Worm (Caenorhabditis elegans): ENCODE data around the gene txt-19.

Gene txt-19

DNA sequence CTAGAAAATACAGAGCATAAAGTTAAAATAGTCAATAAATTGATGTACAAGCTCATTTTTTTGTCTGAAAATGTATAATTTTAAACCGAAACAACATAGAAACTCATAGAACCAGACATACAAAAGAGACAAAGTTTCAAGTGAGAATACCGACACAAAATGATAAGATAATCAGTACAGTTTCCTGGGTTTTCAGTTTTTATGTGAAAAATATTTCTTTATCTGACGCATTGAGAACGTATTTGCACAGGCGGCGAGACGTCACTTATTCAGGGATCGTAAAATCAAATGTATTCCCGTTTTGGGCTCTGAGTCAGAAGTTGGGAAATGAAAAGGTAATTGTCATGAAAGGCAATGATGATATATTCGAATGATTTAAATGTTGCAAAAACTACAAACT lies 44.7 kb downstream of the txt-19 start, which contains the start of gene K08D8.6:
K08D8.6 (minus strand) TSS at position 64 of the 400 bp plus-strand sequence.
- TF ChIP-seq ceh-8 (GFP tag; optimal IDR thresholded peaks at IDR 0.05): no peak
- TF ChIP-seq zip-4 (GFP tag; optimal IDR thresholded peaks at IDR 0.05): no peak
- peak; percentile 7 for TF ChIP-seq jun-1 (tag; optimal IDR thresholded peaks at IDR 0.05)
- TF ChIP-seq pqm-1 (tag; optimal IDR thresholded peaks at IDR 0.05): peak; percentile 78
- TF ChIP-seq efl-1 (optimal IDR thresholded peaks at IDR 0.05): no peak
- peak in 1 of 2 experiments; percentile 30 for TF ChIP-seq efl-1 (GFP tag; optimal IDR thresholded peaks at IDR 0.05 in 1 of 2)
- no peak for TF ChIP-seq nhr-71 (tag; optimal IDR thresholded peaks at IDR 0.05)
- peak; percentile 88 for TF ChIP-seq elt-2 (tag; optimal IDR thresholded peaks at IDR 0.05)

DNA sequence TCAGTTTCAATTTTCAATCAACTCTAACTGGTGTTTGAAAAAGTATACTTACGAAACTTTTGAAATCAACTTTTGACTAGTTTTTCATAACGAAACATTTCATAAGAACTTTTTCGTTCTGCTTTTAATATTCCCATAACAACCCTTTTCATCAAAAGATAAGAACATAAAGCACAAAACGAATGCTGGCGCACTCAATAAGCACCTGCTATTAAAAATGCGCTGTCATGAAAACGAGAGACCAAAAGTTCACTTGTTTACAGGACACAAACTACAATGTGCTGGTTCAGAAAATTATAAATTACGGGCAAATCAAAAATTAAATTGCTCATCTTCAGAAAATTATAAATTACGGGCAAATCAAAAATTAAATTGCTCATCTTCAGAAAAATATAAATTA lies 45.4 kb downstream of the txt-19 start:
- peak; percentile 17 for TF ChIP-seq elt-2 (tag; optimal IDR thresholded peaks at IDR 0.05)
- TF ChIP-seq nhr-76 (tag; optimal IDR thresholded peaks at IDR 0.05): no peak

DNA sequence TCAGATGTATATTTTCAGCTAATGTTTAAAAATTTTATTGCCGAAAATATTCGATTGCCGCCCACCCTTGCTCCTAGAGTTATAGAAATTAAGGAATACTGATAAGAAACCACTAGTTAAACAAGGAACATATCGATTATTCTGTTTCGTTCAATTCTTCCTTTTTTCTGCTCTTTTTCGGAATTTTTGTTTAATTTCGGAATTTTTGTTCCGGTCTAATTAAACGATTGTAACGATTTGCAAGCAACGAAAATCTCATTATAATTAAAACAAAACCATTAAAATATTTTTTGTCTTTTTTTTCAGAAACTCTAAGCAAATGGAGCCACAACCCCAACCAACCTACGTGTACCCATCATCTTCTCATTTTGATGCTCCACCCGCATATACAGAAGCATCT lies 46.5 kb downstream of the txt-19 start, which contains the start of gene K08D8.1:
K08D8.1 (plus strand) TSS at position 301 of the 400 bp plus-strand sequence.
- TF ChIP-seq tlp-1 (tag; optimal IDR thresholded peaks at IDR 0.05) (no peak), ces-1 (GFP tag; optimal IDR thresholded peaks at IDR 0.05) (no peak), fkh-10 (GFP tag; optimal IDR thresholded peaks at IDR 0.05) (no peak), irx-1 (tag; optimal IDR thresholded peaks at IDR 0.05) (no peak), mef-2 (tag; optimal IDR thresholded peaks at IDR 0.05) (no peak), nhr-90 (tag; optimal IDR thresholded peaks at IDR 0.05; ENCODE audit: poor library complexity) (no peak), pag-3 (tag; optimal IDR thresholded peaks at IDR 0.05; ENCODE audit: borderline replicate concordance, insufficient read depth) (no peak), nhr-12 (tag; optimal IDR thresholded peaks at IDR 0.05) (no peak), jun-1 (tag; optimal IDR thresholded peaks at IDR 0.05) (no peak), egl-13 (tag; optimal IDR thresholded peaks at IDR 0.05) (no peak)

DNA sequence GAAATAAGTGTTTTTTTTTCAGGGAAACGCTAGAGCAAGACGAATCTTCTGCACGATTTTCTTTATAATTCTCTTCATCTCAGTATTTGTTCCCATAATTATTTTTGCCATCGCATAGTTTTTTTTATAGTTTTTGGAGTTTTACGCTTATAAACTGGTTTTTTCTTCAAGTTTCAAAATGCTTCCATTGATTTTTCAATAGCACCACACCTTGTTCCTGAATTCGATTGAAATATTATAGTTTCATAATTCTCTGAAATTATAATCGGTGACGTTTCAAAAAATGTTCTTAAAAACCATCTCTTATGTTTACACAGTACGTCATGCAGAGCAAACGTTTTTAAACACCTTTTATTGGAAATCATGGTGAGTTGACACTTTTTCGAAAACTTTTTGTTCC lies 47.5 kb downstream of the txt-19 start, which contains the start of gene K08D8.12:
K08D8.12 (plus strand) TSS at position 301 of the 400 bp plus-strand sequence.
- TF ChIP-seq ceh-8 (GFP tag; optimal IDR thresholded peaks at IDR 0.05) (no peak), dpl-1 (GFP tag; optimal IDR thresholded peaks at IDR 0.05) (no peak), swsn-7 (tag; optimal IDR thresholded peaks at IDR 0.05) (no peak), nhr-84 (tag; optimal IDR thresholded peaks at IDR 0.05) (no peak), aly-2 (tag; optimal IDR thresholded peaks at IDR 0.05) (no peak), nhr-85 (tag) (peak; percentile 6), lsy-2 (tag; optimal IDR thresholded peaks at IDR 0.05) (no peak), nhr-76 (tag; optimal IDR thresholded peaks at IDR 0.05) (no peak)

- TF ChIP-seq ceh-82 (tag; optimal IDR thresholded peaks at IDR 0.05) (no peak), C34B4.2 (tag; optimal IDR thresholded peaks at IDR 0.05) (no peak), nhr-77 (tag; optimal IDR thresholded peaks at IDR 0.05) (no peak), mdl-1 (tag; optimal IDR thresholded peaks at IDR 0.05) (no peak), efl-1 (optimal IDR thresholded peaks at IDR 0.05) (no peak), efl-1 (GFP tag; optimal IDR thresholded peaks at IDR 0.05 in 1 of 2) (no peak), mab-9 (GFP tag; IDR thresholded peaks at IDR 0.05) (no peak), nhr-20 (tag; optimal IDR thresholded peaks at IDR 0.05) (no peak), tlp-1 (tag; optimal IDR thresholded peaks at IDR 0.05) (no peak), ets-5 (GFP tag; IDR thresholded peaks at IDR 0.05) (no peak), efl-3 (GFP tag; optimal IDR thresholded peaks at IDR 0.05) (no peak), nhr-76 (tag; optimal IDR thresholded peaks at IDR 0.05) (no peak)
Measured at ce11 chrIV:12894996-12895395, 49.3 kb downstream of the txt-19 start, which contains the start of gene K08D8.11. K08D8.11 (plus strand) TSS chrIV:12895296.

DNA sequence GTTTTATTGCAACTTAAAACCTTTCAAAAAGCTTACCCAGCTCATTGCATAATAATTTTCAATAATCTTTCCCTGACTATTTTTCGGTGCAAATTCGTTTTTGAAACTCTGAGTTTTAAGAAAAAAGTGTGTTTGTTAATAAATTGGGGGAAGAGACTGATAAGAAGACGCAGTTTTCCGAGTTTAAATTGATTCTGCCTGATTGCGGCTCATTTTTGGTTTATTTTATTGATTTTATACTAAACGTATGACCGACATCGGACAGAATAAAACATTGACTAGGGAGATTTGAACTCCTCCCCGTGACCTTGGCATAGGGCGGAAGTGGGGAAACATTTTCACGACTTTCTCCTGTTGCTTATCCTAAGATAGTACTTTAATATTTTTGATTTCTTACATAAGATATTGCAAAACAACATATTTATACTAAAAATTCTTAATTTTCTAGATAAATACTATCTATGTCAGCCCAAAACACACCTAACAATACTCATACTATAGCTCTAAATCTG lies 50.7 kb downstream of the txt-19 start, which contains the start of gene K08D8.7:
K08D8.7 (plus strand) TSS at position 462 of the 512 bp plus-strand sequence.
- TF ChIP-seq mep-1 (tag; optimal IDR thresholded peaks at IDR 0.05): no peak
- TF ChIP-seq elt-2 (tag; optimal IDR thresholded peaks at IDR 0.05): peak; percentile 58
- TF ChIP-seq ceh-82 (tag; optimal IDR thresholded peaks at IDR 0.05): no peak
- peak in 1 of 2 experiments; percentile 24 for TF ChIP-seq lin-35 (GFP tag; optimal IDR thresholded peaks at IDR 0.05)

All from whole organism, L1 larva.